Worm (Caenorhabditis elegans) whole organism, L3 larva: ENCODE results near the gene fbxc-53.

Experiments
- elt-3 ChIP-seq, 3 experiments: fragments of 150-350 bp in 1 of 3; sonication (generic microtip) in 2 of 3; optimal IDR thresholded peaks; 2 replicates in 2 of 3; 4 replicates in 1 of 3; lab custom pipeline; 2014 to 2017; ENCODE audit warnings: missing biosample characterization in 3 of 3, missing genetic modification characterization in 3 of 3
- fkh-10 ChIP-seq: sonication (generic microtip); optimal IDR thresholded peaks from 2 replicates; lab custom pipeline; 2017; ENCODE audit warnings: missing biosample characterization, missing genetic modification reagents, missing genetic modification characterization
- jun-1 ChIP-seq: fragments of 150-350 bp; optimal IDR thresholded peaks from 2 replicates; lab custom pipeline; 2014; ENCODE audit warnings: missing biosample characterization, missing genetic modification reagents, missing genetic modification characterization
- lin-15B ChIP-seq: fragments of 150-350 bp; optimal IDR thresholded peaks from 2 replicates; lab custom pipeline; 2014; ENCODE audit warnings: missing biosample characterization, missing genetic modification characterization
- lin-39 ChIP-seq: fragments of 150-350 bp; optimal IDR thresholded peaks from 2 replicates; lab custom pipeline; 2018; ENCODE audit warnings: missing biosample characterization, missing genetic modification reagents, missing genetic modification characterization
- nhr-11 ChIP-seq: fragments of 150-350 bp; optimal IDR thresholded peaks from 2 replicates; lab custom pipeline; 2014; ENCODE audit warnings: missing biosample characterization, missing genetic modification characterization
- nhr-67 ChIP-seq: fragments of 150-350 bp; optimal IDR thresholded peaks from 2 replicates; lab custom pipeline; 2014; ENCODE audit warnings: missing biosample characterization, missing genetic modification characterization
- nhr-76 ChIP-seq: fragments of 150-350 bp; sonication (generic microtip); optimal IDR thresholded peaks from 5 replicates; lab custom pipeline; 2014; ENCODE audit warnings: missing biosample characterization, missing genetic modification characterization
- nhr-77 ChIP-seq: fragments of 150-350 bp; optimal IDR thresholded peaks from 2 replicates; lab custom pipeline; 2014; ENCODE audit warnings: missing biosample characterization, missing genetic modification characterization
- skn-1 ChIP-seq: fragments of 150-350 bp; optimal IDR thresholded peaks from 2 replicates; lab custom pipeline; 2014; ENCODE audit warnings: missing biosample characterization, missing genetic modification characterization
- snpc-4 ChIP-seq: fragments of 150-350 bp; optimal IDR thresholded peaks from 2 replicates; lab custom pipeline; 2014; ENCODE audit warnings: missing biosample characterization, missing genetic modification characterization
- unc-62 ChIP-seq: fragments of 150-350 bp; sonication (generic microtip); optimal IDR thresholded peaks from 4 replicates; lab custom pipeline; 2014; ENCODE audit warnings: missing biosample characterization, missing genetic modification reagents, missing genetic modification characterization
- ztf-11 ChIP-seq: fragments of 150-350 bp; optimal IDR thresholded peaks from 2 replicates; lab custom pipeline; 2014; ENCODE audit warnings: missing biosample characterization, missing genetic modification characterization

- no peak for TF ChIP-seq nhr-11 (tag; lab: Kevin White, UChicago)
- TF ChIP-seq fkh-10 (GFP tag; lab: Kevin White, UChicago), result no peak
- no peak for TF ChIP-seq nhr-67 (tag; lab: Kevin White, UChicago)
- TF ChIP-seq nhr-77 (tag; lab: Kevin White, UChicago), result no peak
- no peak for TF ChIP-seq skn-1 (tag; lab: Kevin White, UChicago)
- TF ChIP-seq ztf-11 (tag; lab: Kevin White, UChicago), result no peak
- no peak for TF ChIP-seq lin-39
- no peak for TF ChIP-seq unc-62
- no peak for TF ChIP-seq snpc-4 (tag; lab: Kevin White, UChicago)
- no peak for TF ChIP-seq jun-1 (tag; lab: Kevin White, UChicago)
- no peak for TF ChIP-seq nhr-76 (tag; lab: Kevin White, UChicago)
- no peak for TF ChIP-seq elt-3 (tag; optimal IDR thresholded peaks at IDR 0.05; lab: Kevin White, UChicago)
- no peak for TF ChIP-seq lin-15B (tag; lab: Kevin White, UChicago)
These were observed 20.4 kb upstream of the fbxc-53 start, which contains the start of gene srx-101 for ce11 chrII:3690646-3691045.
